Worm (Caenorhabditis elegans): ENCODE results near the gene B0001.5.

- TF ChIP-seq hlh-8 (tag; optimal IDR thresholded peaks at IDR 0.05) (no peak), syd-9 (tag; optimal IDR thresholded peaks at IDR 0.05) (no peak), pag-3 (tag; optimal IDR thresholded peaks at IDR 0.05; ENCODE audit: borderline replicate concordance) (no peak), ama-1 (optimal IDR thresholded peaks at IDR 0.05) (no peak), rnt-1 (tag; optimal IDR thresholded peaks at IDR 0.05) (no peak), pha-4 (tag; optimal IDR thresholded peaks at IDR 0.05) (no peak), fkh-6 (tag; optimal IDR thresholded peaks at IDR 0.05) (no peak), F13H6.1 (tag; optimal IDR thresholded peaks at IDR 0.05) (no peak), hlh-30 (tag; optimal IDR thresholded peaks at IDR 0.05; ENCODE audit: insufficient read depth) (no peak), ceh-19 (GFP tag; optimal IDR thresholded peaks at IDR 0.05) (no peak), sox-2 (GFP tag; IDR thresholded peaks at IDR 0.05) (no peak)
Observed at ce11 chrIV:12154195-12154677, 11.1 kb upstream of the B0001.5 start, which contains the start of gene B0001.7.
